Worm (Caenorhabditis elegans) whole organism, L2 larva: Measurements from ENCODE around the gene acr-2.
A peak's percentile ranks its signal among the peaks of the same experiment; 100 is the strongest.

ENCODE experiments used
- blmp-1 ChIP-seq: sonication (generic microtip); optimal IDR thresholded peaks from 2 replicates; lab custom pipeline; 2017; ENCODE audit warnings: missing genetic modification characterization, mild to moderate bottlenecking, missing compliant biosample characterization, antibody characterized with exemption, moderate library complexity; ENCODE audit not compliant: insufficient read depth
- lin-13 ChIP-seq: fragments of 150-350 bp; optimal IDR thresholded peaks from 2 replicates; lab custom pipeline; 2014; ENCODE audit warnings: missing biosample characterization, missing genetic modification reagents, missing genetic modification characterization

DNA sequence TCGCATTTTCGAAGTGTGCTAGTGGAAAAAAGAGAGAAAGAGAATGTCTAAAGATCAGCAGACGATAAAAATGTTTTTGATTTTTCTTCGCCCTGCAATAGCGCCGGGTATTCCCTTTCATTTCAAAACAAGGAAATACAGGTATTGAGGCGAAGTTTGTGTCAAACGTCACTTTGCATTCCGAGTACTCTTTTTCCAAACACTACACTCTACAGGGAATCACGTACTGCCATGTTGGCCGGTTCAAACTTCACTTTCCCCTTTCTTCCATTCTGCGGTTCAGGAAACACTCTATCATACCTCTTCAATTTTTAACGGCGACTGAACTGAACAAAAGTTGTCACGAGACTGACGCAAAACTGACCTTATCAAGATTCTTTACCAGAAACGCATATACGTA, 36.2 kb downstream of the acr-2 start:
- TF ChIP-seq blmp-1 (peak; percentile 52), lin-13 (GFP tag; lab: Kevin White, UChicago) (no peak)
